Worm (Caenorhabditis elegans) whole organism, L2 larva: Measurements from ENCODE around the gene cpna-5.

ENCODE experiments used
- ZK546.5 ChIP-seq: sonication (generic microtip); optimal IDR thresholded peaks from 2 replicates; lab custom pipeline; 2017; ENCODE audit warnings: missing biosample characterization, missing genetic modification characterization
- ama-1 ChIP-seq: fragments of 150-350 bp; optimal IDR thresholded peaks from 2 replicates; lab custom pipeline; 2018; ENCODE audit warnings: inconsistent platforms
- ceh-82 ChIP-seq: fragments of 150-350 bp; optimal IDR thresholded peaks from 2 replicates; lab custom pipeline; 2014; ENCODE audit warnings: missing biosample characterization, missing genetic modification characterization
- egl-27 ChIP-seq: sonication (generic microtip); optimal IDR thresholded peaks from 3 replicates; lab custom pipeline; 2017; ENCODE audit warnings: missing biosample characterization, missing genetic modification reagents, missing genetic modification characterization
- elt-1 ChIP-seq: fragments of 150-350 bp; optimal IDR thresholded peaks from 2 replicates; lab custom pipeline; 2014; ENCODE audit warnings: missing biosample characterization, missing genetic modification characterization
- nhr-12 ChIP-seq: fragments of 150-350 bp; optimal IDR thresholded peaks from 2 replicates; lab custom pipeline; 2014; ENCODE audit warnings: missing biosample characterization, missing genetic modification characterization
- nhr-6 ChIP-seq: fragments of 150-350 bp; optimal IDR thresholded peaks from 2 replicates; lab custom pipeline; 2014; ENCODE audit warnings: missing biosample characterization, missing genetic modification characterization
- nhr-77 ChIP-seq: fragments of 150-350 bp; optimal IDR thresholded peaks from 2 replicates; lab custom pipeline; 2014; ENCODE audit warnings: missing biosample characterization, missing genetic modification characterization
- peb-1 ChIP-seq: fragments of 150-350 bp; optimal IDR thresholded peaks from 2 replicates; lab custom pipeline; 2014; ENCODE audit warnings: missing biosample characterization, missing genetic modification characterization
- unc-62 ChIP-seq: fragments of 150-350 bp; optimal IDR thresholded peaks from 2 replicates; lab custom pipeline; 2014; ENCODE audit warnings: missing biosample characterization, missing genetic modification reagents, missing genetic modification characterization
- ztf-4 ChIP-seq: fragments of 150-350 bp; optimal IDR thresholded peaks from 2 replicates; lab custom pipeline; 2014; ENCODE audit warnings: missing biosample characterization, missing genetic modification characterization

DNA sequence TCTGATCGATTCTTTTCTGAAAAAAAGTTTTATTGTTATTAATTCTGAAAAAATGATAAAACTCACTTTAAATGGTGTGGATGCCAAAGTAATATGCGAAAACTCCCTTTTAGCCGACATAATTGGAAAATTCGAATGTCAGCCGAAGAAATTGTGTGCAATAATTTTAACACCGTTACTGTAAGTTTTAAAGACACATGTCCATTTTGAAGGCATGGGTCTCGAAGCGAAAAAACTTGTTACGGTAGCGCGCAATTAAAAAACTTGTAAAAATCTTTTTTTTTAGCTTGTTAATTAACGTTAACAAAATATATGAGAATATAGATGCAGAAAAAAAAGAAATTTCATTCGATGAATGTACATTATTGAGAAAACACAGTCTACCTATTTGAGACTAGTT lies 28.0 kb downstream of the cpna-5 start, which contains the start of gene pid-1:
- TF ChIP-seq nhr-77 (tag; lab: Kevin White, UChicago): no peak
- TF ChIP-seq peb-1: no peak
- no peak for TF ChIP-seq nhr-12 (tag; lab: Kevin White, UChicago)
- no peak for TF ChIP-seq egl-27 (tag; lab: Kevin White, UChicago)
- TF ChIP-seq ztf-4 (tag; lab: Kevin White, UChicago): no peak
- TF ChIP-seq unc-62 (GFP tag; lab: Kevin White, UChicago): no peak
- TF ChIP-seq ZK546.5: no peak
- TF ChIP-seq ceh-82 (tag; lab: Kevin White, UChicago): no peak
- no peak for TF ChIP-seq ama-1 (lab: Kevin White, UChicago)
- TF ChIP-seq elt-1: no peak
- no peak for TF ChIP-seq nhr-6 (tag; lab: Kevin White, UChicago)
